Worm (Caenorhabditis elegans): ENCODE data around the gene C42D4.13.

DNA sequence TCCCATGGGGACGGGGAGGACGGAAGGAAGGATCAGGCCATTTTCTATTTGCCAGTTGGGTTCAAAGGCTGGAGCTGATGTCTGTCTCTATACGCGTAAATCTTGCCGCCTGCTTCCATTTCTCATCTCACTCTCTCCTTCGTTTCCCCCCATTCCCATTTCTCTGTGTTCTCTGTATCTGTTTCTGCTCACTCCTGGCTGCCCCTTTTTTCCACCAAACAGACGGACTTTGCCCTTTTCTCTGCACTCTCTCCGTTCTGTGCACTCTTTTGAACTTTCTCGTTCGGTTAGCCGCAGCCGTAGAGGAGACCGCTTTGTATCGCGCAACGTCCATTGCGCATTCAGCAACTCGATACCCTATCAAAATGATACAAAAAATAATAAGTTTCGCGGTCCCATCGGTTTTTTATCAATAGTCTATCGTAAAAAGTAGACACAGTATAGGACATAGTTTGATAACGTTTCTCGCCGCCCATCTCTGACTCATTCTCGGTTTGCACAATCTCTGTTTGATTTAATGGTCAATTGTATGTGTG lies 47.5 kb upstream of the C42D4.13 start:
- TF ChIP-seq flt-1 (GFP tag; IDR thresholded peaks at IDR 0.05) (no peak), ama-1 (optimal IDR thresholded peaks at IDR 0.05) (no peak), hnd-1 (tag; optimal IDR thresholded peaks at IDR 0.05) (no peak)
